Worm (Caenorhabditis elegans) whole organism, L3 larva: ENCODE results near the gene zyg-11.

Source experiments
- R02D3.7 ChIP-seq: fragments of 150-350 bp; optimal IDR thresholded peaks from 2 replicates; lab custom pipeline; 2014; ENCODE audit warnings: missing biosample characterization, missing genetic modification characterization
- ZK546.5 ChIP-seq: sonication (generic microtip); optimal IDR thresholded peaks from 2 replicates; lab custom pipeline; 2017; ENCODE audit warnings: missing biosample characterization, missing genetic modification characterization
- aly-2 ChIP-seq: fragments of 150-350 bp; optimal IDR thresholded peaks from 2 replicates; lab custom pipeline; 2014; ENCODE audit warnings: missing biosample characterization, missing genetic modification characterization
- ama-1 ChIP-seq: fragments of 150-350 bp; optimal IDR thresholded peaks from 2 replicates; lab custom pipeline; 2018
- ceh-16 ChIP-seq: sonication (generic microtip); optimal IDR thresholded peaks from 2 replicates; lab custom pipeline; 2017; ENCODE audit warnings: missing biosample characterization, missing genetic modification characterization
- ceh-28 ChIP-seq: fragments of 150-350 bp; optimal IDR thresholded peaks from 2 replicates; lab custom pipeline; 2014; ENCODE audit warnings: missing biosample characterization, missing genetic modification reagents, missing genetic modification characterization
- ceh-82 ChIP-seq: fragments of 150-350 bp; optimal IDR thresholded peaks from 2 replicates; lab custom pipeline; 2014; ENCODE audit warnings: missing biosample characterization, missing genetic modification characterization
- ceh-9 ChIP-seq: sonication (generic microtip); optimal IDR thresholded peaks from 2 replicates; lab custom pipeline; 2018; ENCODE audit warnings: missing biosample characterization, missing genetic modification characterization
- daf-12 ChIP-seq: fragments of 150-350 bp; optimal IDR thresholded peaks from 2 replicates; lab custom pipeline; 2014; ENCODE audit warnings: missing biosample characterization, missing genetic modification reagents, missing genetic modification characterization
- egl-27 ChIP-seq: sonication (generic microtip); optimal IDR thresholded peaks from 4 replicates; lab custom pipeline; 2017; ENCODE audit warnings: missing biosample characterization, missing genetic modification reagents, missing genetic modification characterization
- egl-5 ChIP-seq: fragments of 150-350 bp; optimal IDR thresholded peaks from 2 replicates; lab custom pipeline; 2017; ENCODE audit warnings: missing biosample characterization, missing genetic modification reagents, missing genetic modification characterization, inconsistent platforms
- elt-1 ChIP-seq: fragments of 150-350 bp; optimal IDR thresholded peaks from 2 replicates; lab custom pipeline; 2014; ENCODE audit warnings: missing biosample characterization, missing genetic modification characterization
- elt-2 ChIP-seq: sonication (generic microtip); optimal IDR thresholded peaks from 2 replicates; lab custom pipeline; 2016; ENCODE audit warnings: missing genetic modification reagents, mild to moderate bottlenecking, missing genetic modification characterization, missing compliant biosample characterization
- elt-3 ChIP-seq, 3 experiments: fragments of 150-350 bp in 1 of 3; sonication (generic microtip) in 2 of 3; optimal IDR thresholded peaks; 2 replicates in 2 of 3; 4 replicates in 1 of 3; lab custom pipeline; 2014 to 2017; ENCODE audit warnings: missing biosample characterization in 3 of 3, missing genetic modification characterization in 3 of 3
- eor-1 ChIP-seq, 2 experiments: fragments of 150-350 bp; optimal IDR thresholded peaks; 2 replicates each; lab custom pipeline; 2014 to 2018; ENCODE audit warnings: missing biosample characterization in 2 of 2, missing genetic modification characterization in 2 of 2
- fkh-10 ChIP-seq: sonication (generic microtip); optimal IDR thresholded peaks from 2 replicates; lab custom pipeline; 2017; ENCODE audit warnings: missing biosample characterization, missing genetic modification reagents, missing genetic modification characterization
- fkh-2 ChIP-seq: fragments of 150-350 bp; optimal IDR thresholded peaks from 2 replicates; lab custom pipeline; 2014; ENCODE audit warnings: missing biosample characterization, missing genetic modification reagents, missing genetic modification characterization
- fos-1 ChIP-seq: fragments of 150-350 bp; optimal IDR thresholded peaks from 2 replicates; lab custom pipeline; 2014; ENCODE audit warnings: missing biosample characterization, missing genetic modification characterization
- hmg-11 ChIP-seq: sonication (generic microtip); optimal IDR thresholded peaks from 2 replicates; lab custom pipeline; 2016; ENCODE audit warnings: missing genetic modification characterization, missing compliant biosample characterization
- jun-1 ChIP-seq: fragments of 150-350 bp; optimal IDR thresholded peaks from 2 replicates; lab custom pipeline; 2014; ENCODE audit warnings: missing biosample characterization, missing genetic modification reagents, missing genetic modification characterization
- lin-15B ChIP-seq: fragments of 150-350 bp; optimal IDR thresholded peaks from 2 replicates; lab custom pipeline; 2014; ENCODE audit warnings: missing biosample characterization, missing genetic modification characterization
- lin-39 ChIP-seq: fragments of 150-350 bp; optimal IDR thresholded peaks from 2 replicates; lab custom pipeline; 2018; ENCODE audit warnings: missing biosample characterization, missing genetic modification reagents, missing genetic modification characterization
- lsy-12 ChIP-seq: sonication (generic microtip); optimal IDR thresholded peaks from 2 replicates; lab custom pipeline; 2016; ENCODE audit warnings: mild to moderate bottlenecking, missing genetic modification characterization, missing compliant biosample characterization
- mdl-1 ChIP-seq: fragments of 150-350 bp; optimal IDR thresholded peaks from 2 replicates; lab custom pipeline; 2014; ENCODE audit warnings: missing biosample characterization, missing genetic modification characterization
- mml-1 ChIP-seq: fragments of 150-350 bp; sonication (generic microtip); optimal IDR thresholded peaks from 3 replicates; lab custom pipeline; 2014; ENCODE audit warnings: missing biosample characterization, missing genetic modification characterization
- nfya-1 ChIP-seq: sonication (generic microtip); optimal IDR thresholded peaks from 2 replicates; lab custom pipeline; 2017; ENCODE audit warnings: missing genetic modification characterization, mild to moderate bottlenecking, missing compliant biosample characterization, antibody characterized with exemption, moderate library complexity; ENCODE audit not compliant: insufficient read depth
- nhr-11 ChIP-seq: fragments of 150-350 bp; optimal IDR thresholded peaks from 2 replicates; lab custom pipeline; 2014; ENCODE audit warnings: missing biosample characterization, missing genetic modification characterization
- nhr-12 ChIP-seq: fragments of 150-350 bp; optimal IDR thresholded peaks from 2 replicates; lab custom pipeline; 2014; ENCODE audit warnings: missing biosample characterization, missing genetic modification characterization
- nhr-23 ChIP-seq: fragments of 150-350 bp; optimal IDR thresholded peaks from 2 replicates; lab custom pipeline; 2014; ENCODE audit warnings: missing biosample characterization, missing genetic modification reagents, missing genetic modification characterization
- nhr-237 ChIP-seq: fragments of 150-350 bp; optimal IDR thresholded peaks from 2 replicates; lab custom pipeline; 2014; ENCODE audit warnings: missing biosample characterization, missing genetic modification characterization
- nhr-25 ChIP-seq: sonication (generic microtip); optimal IDR thresholded peaks from 2 replicates; lab custom pipeline; 2017; ENCODE audit warnings: missing biosample characterization, missing genetic modification characterization
- nhr-28 ChIP-seq: fragments of 150-350 bp; optimal IDR thresholded peaks from 2 replicates; lab custom pipeline; 2014; ENCODE audit warnings: missing biosample characterization, missing genetic modification characterization
- nhr-43 ChIP-seq: sonication (generic microtip); optimal IDR thresholded peaks from 2 replicates; lab custom pipeline; 2016; ENCODE audit warnings: mild to moderate bottlenecking, missing genetic modification characterization, missing compliant biosample characterization; ENCODE audit not compliant: poor library complexity, severe bottlenecking
- nhr-67 ChIP-seq: fragments of 150-350 bp; optimal IDR thresholded peaks from 2 replicates; lab custom pipeline; 2014; ENCODE audit warnings: missing biosample characterization, missing genetic modification characterization
- nhr-76 ChIP-seq: fragments of 150-350 bp; sonication (generic microtip); optimal IDR thresholded peaks from 5 replicates; lab custom pipeline; 2014; ENCODE audit warnings: missing biosample characterization, missing genetic modification characterization
- nhr-77 ChIP-seq: fragments of 150-350 bp; optimal IDR thresholded peaks from 2 replicates; lab custom pipeline; 2014; ENCODE audit warnings: missing biosample characterization, missing genetic modification characterization
- pha-4 ChIP-seq: fragments of 150-350 bp; optimal IDR thresholded peaks from 2 replicates; lab custom pipeline; 2014; ENCODE audit warnings: missing biosample characterization, missing genetic modification reagents, missing genetic modification characterization
- pqm-1 ChIP-seq: fragments of 150-350 bp; optimal IDR thresholded peaks from 2 replicates; lab custom pipeline; 2017; ENCODE audit warnings: missing biosample characterization, missing genetic modification characterization, inconsistent platforms
- sea-2 ChIP-seq: fragments of 150-350 bp; sonication (generic microtip); optimal IDR thresholded peaks from 4 replicates; lab custom pipeline; 2014; ENCODE audit warnings: missing biosample characterization, missing genetic modification reagents, missing genetic modification characterization
- skn-1 ChIP-seq: fragments of 150-350 bp; optimal IDR thresholded peaks from 2 replicates; lab custom pipeline; 2014; ENCODE audit warnings: missing biosample characterization, missing genetic modification characterization
- snpc-4 ChIP-seq: fragments of 150-350 bp; optimal IDR thresholded peaks from 2 replicates; lab custom pipeline; 2014; ENCODE audit warnings: missing biosample characterization, missing genetic modification characterization
- tbx-2 ChIP-seq: sonication (generic microtip); optimal IDR thresholded peaks from 2 replicates; lab custom pipeline; 2016; ENCODE audit warnings: mild to moderate bottlenecking, missing genetic modification characterization, missing compliant biosample characterization
- unc-39 ChIP-seq: sonication (generic microtip); optimal IDR thresholded peaks from 4 replicates; lab custom pipeline; 2017; ENCODE audit warnings: missing biosample characterization, missing genetic modification characterization
- unc-62 ChIP-seq: fragments of 150-350 bp; sonication (generic microtip); optimal IDR thresholded peaks from 4 replicates; lab custom pipeline; 2014; ENCODE audit warnings: missing biosample characterization, missing genetic modification reagents, missing genetic modification characterization
- zag-1 ChIP-seq: fragments of 150-350 bp; optimal IDR thresholded peaks from 2 replicates; lab custom pipeline; 2014; ENCODE audit warnings: missing biosample characterization, missing genetic modification characterization
- ztf-11 ChIP-seq: fragments of 150-350 bp; optimal IDR thresholded peaks from 2 replicates; lab custom pipeline; 2014; ENCODE audit warnings: missing biosample characterization, missing genetic modification characterization
- ztf-4 ChIP-seq: fragments of 150-350 bp; optimal IDR thresholded peaks from 2 replicates; lab custom pipeline; 2014; ENCODE audit warnings: missing biosample characterization, missing genetic modification characterization

The zyg-11 gene

DNA sequence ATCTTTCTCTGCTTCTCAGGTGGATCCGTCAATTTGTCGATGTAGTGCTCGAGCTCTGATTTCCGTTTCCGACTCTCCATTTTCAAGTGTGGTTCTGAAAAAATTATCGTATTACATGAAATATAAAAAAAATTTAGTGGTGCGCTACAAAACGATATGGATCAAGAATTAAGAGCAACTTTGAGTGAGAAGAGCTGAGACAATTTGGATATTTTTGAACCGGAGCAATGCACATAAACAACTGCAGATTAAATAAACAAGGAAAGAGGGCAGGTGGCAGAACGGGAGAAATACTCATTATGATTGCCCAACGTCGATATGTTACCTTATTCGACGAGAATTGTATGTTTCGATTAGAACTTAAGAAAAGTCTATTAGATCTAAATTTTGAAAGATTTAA lies 10.2 kb downstream of the zyg-11 start, which contains the start of gene swsn-7:
swsn-7 (minus strand) TSS at position 101 of the 400 bp plus-strand sequence.
- TF ChIP-seq daf-12: no peak
- TF ChIP-seq nhr-43: no peak
- TF ChIP-seq egl-27: no peak
- TF ChIP-seq nhr-237: no peak
- TF ChIP-seq nhr-11 (tag; lab: Kevin White, UChicago): no peak
- no peak for TF ChIP-seq egl-5 (tag; lab: Kevin White, UChicago)
- TF ChIP-seq nhr-77 (tag; lab: Kevin White, UChicago): no peak
- no peak for TF ChIP-seq nhr-23 (tag; lab: Kevin White, UChicago)
- TF ChIP-seq lsy-12 (tag; lab: Kevin White, UChicago): no peak
- TF ChIP-seq ceh-82 (tag; lab: Kevin White, UChicago): no peak

ce11 chrII:8028246-8028694 lies 10.8 kb downstream of the zyg-11 start:
- TF ChIP-seq nhr-67 (tag; lab: Kevin White, UChicago) (no peak), lin-15B (tag; lab: Kevin White, UChicago) (peak; percentile 95), nhr-12 (no peak), nhr-77 (tag; lab: Kevin White, UChicago) (no peak), hmg-11 (tag; lab: Kevin White, UChicago) (peak; percentile 98), pha-4 (tag; lab: Kevin White, UChicago) (peak; percentile 67), nfya-1 (tag; lab: Kevin White, UChicago) (peak; percentile 93), nhr-237 (no peak), nhr-76 (tag; lab: Kevin White, UChicago) (no peak), lsy-12 (tag; lab: Kevin White, UChicago) (peak; percentile 82), nhr-23 (tag; lab: Kevin White, UChicago) (peak; percentile 70), mml-1 (tag; lab: Kevin White, UChicago) (no peak), pqm-1 (tag; lab: Kevin White, UChicago) (peak; percentile 45), fkh-10 (peak; percentile 68), egl-27 (peak; percentile 79), ceh-16 (tag; lab: Kevin White, UChicago) (no peak), egl-5 (tag; lab: Kevin White, UChicago) (peak; percentile 35), daf-12 (no peak), R02D3.7 (tag; lab: Kevin White, UChicago) (peak; percentile 73), nhr-43 (peak; percentile 73), ceh-28 (tag; lab: Kevin White, UChicago) (peak; percentile 78), nhr-11 (tag; lab: Kevin White, UChicago) (peak; percentile 19), ztf-4 (tag; lab: Kevin White, UChicago) (no peak), tbx-2 (tag; lab: Kevin White, UChicago) (peak; percentile 77), eor-1 (tag; optimal IDR thresholded peaks at IDR 0.05; lab: Kevin White, UChicago) (no peak), elt-3 (tag; optimal IDR thresholded peaks at IDR 0.05; lab: Kevin White, UChicago) (no peak), ztf-11 (no peak), skn-1 (tag; lab: Kevin White, UChicago) (peak; percentile 60), unc-39 (no peak), elt-2 (tag; lab: Kevin White, UChicago) (peak; percentile 88), ZK546.5 (tag; lab: Kevin White, UChicago) (no peak), fkh-2 (no peak), snpc-4 (tag; lab: Kevin White, UChicago) (peak; percentile 81), fos-1 (tag; lab: Kevin White, UChicago) (peak; percentile 36), elt-1 (tag; lab: Kevin White, UChicago) (no peak), ceh-9 (tag; lab: Kevin White, UChicago) (no peak), sea-2 (GFP tag; lab: Kevin White, UChicago) (peak; percentile 5), ceh-82 (tag; lab: Kevin White, UChicago) (peak; percentile 43), aly-2 (tag; lab: Kevin White, UChicago) (no peak), jun-1 (peak; percentile 89), nhr-28 (tag; lab: Kevin White, UChicago) (no peak), nhr-25 (peak; percentile 50), ama-1 (lab: Kevin White, UChicago) (peak; percentile 59), unc-62 (GFP tag; lab: Kevin White, UChicago) (peak; percentile 37), zag-1 (tag; lab: Kevin White, UChicago) (no peak), mdl-1 (tag; lab: Kevin White, UChicago) (peak; percentile 18), lin-39 (tag; lab: Kevin White, UChicago) (peak; percentile 91)
